Worm (Caenorhabditis elegans): ENCODE data around the gene scl-17.
"Not testable (repeated sequence)": the region's sequence is repeated elsewhere in the genome, so short reads cannot be mapped to it uniquely, and the experiment has no call there.

The scl-17 gene

ce11 chrII:1441479-1441878 is 3.5 kb upstream of the scl-17 start:
- TF ChIP-seq aly-1 (tag; optimal IDR thresholded peaks at IDR 0.05) (no peak), ama-1 (optimal IDR thresholded peaks at IDR 0.05) (no peak), tbx-11 (GFP tag; IDR thresholded peaks at IDR 0.05) (no peak), hnd-1 (tag; optimal IDR thresholded peaks at IDR 0.05) (no peak)

DNA sequence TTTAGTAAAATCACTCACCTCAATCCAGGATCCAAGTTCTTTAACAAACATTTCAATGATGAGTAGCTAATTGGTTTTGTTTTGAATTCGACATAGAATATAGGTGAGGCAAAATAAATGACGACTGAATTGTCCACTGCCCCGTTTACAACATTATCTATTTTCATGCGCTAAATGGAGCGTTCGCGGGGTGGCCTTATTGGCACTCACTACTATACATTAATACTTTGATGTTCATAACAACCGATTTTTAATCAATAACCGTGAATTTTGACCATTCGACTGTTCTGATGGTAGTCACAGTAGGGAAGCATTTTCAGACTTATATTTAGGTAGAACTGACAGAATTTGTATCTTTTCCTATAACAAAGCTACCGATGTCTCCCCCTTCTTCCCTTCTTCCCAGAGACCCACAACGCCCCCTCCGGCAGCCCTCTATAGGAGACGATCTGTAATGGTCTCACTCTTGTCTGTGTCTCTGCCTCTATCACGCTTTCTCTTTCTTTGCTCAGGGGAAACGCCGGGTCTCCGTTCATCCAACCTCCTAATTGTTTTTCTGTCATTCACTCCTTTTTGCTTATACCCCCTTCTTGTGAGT is 1.8 kb downstream of the scl-17 start, which contains the start of gene Y51H7C.12:
TSS of gene Y51H7C.12 (minus strand) at position 51 of the 598 bp plus-strand sequence.
- TF ChIP-seq tra-4 (tag; optimal IDR thresholded peaks at IDR 0.05); ceh-36 (tag; optimal IDR thresholded peaks at IDR 0.05); ceh-13 (GFP tag; optimal IDR thresholded peaks at IDR 0.05): not testable (repeated sequence)

DNA sequence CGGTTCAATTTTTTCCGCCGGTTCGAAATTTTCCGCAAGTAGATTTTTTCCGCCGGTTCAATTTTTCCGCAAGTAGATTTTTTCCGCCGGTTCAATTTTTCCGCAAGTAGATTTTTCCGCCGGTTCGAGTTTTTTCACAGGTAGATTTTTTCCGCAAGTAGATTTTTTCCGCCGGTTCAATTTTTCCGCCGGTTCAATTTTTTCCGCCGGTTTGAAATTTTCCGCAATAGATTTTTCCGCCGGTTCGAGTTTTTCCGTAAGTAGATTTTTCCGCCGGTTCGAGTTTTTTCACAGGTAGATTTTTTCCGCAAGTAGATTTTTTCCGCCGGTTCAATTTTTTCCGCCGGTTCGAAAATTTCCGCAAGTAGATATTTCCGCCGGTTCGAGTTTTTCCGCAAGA is 7.0 kb downstream of the scl-17 start:
- TF ChIP-seq tbx-37 (GFP tag; conservative IDR thresholded peaks at IDR 0.05) = peak; percentile 58
- TF ChIP-seq scrt-1 (GFP tag; IDR thresholded peaks at IDR 0.05) = peak; percentile 61; the same call in 1 of the 2 replicates
- TF ChIP-seq pes-1 (GFP tag; IDR thresholded peaks at IDR 0.05) = peak; percentile 50; the same call in 1 of the 2 replicates

- TF ChIP-seq sea-1 (GFP tag; conservative IDR thresholded peaks at IDR 0.05) = peak; percentile 53; the same call in 1 of the 2 replicates
- TF ChIP-seq pes-1 (GFP tag; IDR thresholded peaks at IDR 0.05) = peak; percentile 46
- peak; percentile 35; the same call in 1 of the 2 replicates for TF ChIP-seq scrt-1 (GFP tag; IDR thresholded peaks at IDR 0.05)
Measured at ce11 chrII:1453209-1453608, 8.2 kb downstream of the scl-17 start.

ce11 chrII:1453707-1454106 is 8.7 kb downstream of the scl-17 start:
- TF ChIP-seq scrt-1 (GFP tag; IDR thresholded peaks at IDR 0.05) = peak; percentile 53; the same call in 1 of the 2 replicates
- peak; percentile 41; the same call in 1 of the 2 replicates for TF ChIP-seq pes-1 (GFP tag; IDR thresholded peaks at IDR 0.05)

DNA sequence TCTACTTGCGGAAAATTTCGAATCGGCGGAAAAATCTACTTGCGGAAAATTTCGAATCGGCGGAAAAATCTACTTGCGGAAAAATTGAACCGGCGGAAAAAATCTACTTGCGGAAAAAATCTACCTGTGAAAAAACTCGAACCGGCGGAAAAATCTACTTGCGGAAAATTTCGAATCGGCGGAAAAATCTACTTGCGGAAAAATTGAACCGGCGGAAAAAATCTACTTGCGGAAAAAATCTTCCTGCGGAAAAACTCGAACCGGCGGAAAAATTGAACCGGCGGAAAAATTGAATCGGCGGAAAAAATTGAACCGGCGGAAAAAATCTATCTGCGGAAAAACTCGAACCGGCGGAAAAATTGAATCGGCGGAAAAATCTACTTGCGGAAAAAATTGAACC is 12.8 kb downstream of the scl-17 start:
- TF ChIP-seq tbx-11 (GFP tag; IDR thresholded peaks at IDR 0.05) = peak; percentile 60; the same call in 1 of the 2 replicates
- TF ChIP-seq pes-1 (GFP tag; IDR thresholded peaks at IDR 0.05) = peak; percentile 75

ce11 chrII:1466448-1466847 is 21.4 kb downstream of the scl-17 start, which contains the start of gene Y51H7C.13:
TSS of gene Y51H7C.13 (minus strand) at chrII:1466548.
- TF ChIP-seq hmg-4 (GFP tag; optimal IDR thresholded peaks at IDR 0.05) (no peak), tbx-37 (GFP tag; conservative IDR thresholded peaks at IDR 0.05) (no peak), ama-1 (optimal IDR thresholded peaks at IDR 0.05) (no peak), B0310.2 (tag; optimal IDR thresholded peaks at IDR 0.05) (no peak), aly-1 (tag; optimal IDR thresholded peaks at IDR 0.05) (no peak), tbx-11 (GFP tag; IDR thresholded peaks at IDR 0.05) (no peak), ets-7 (tag; optimal IDR thresholded peaks at IDR 0.05) (no peak), ceh-36 (tag; optimal IDR thresholded peaks at IDR 0.05) (no peak), ceh-13 (GFP tag; optimal IDR thresholded peaks at IDR 0.05) (no peak), flt-1 (GFP tag; IDR thresholded peaks at IDR 0.05) (no peak), pes-1 (GFP tag; IDR thresholded peaks at IDR 0.05) (no peak), hnd-1 (tag; optimal IDR thresholded peaks at IDR 0.05) (no peak), hmbx-1 (tag; optimal IDR thresholded peaks at IDR 0.05) (no peak), tra-4 (tag; optimal IDR thresholded peaks at IDR 0.05) (no peak), F13C5.2 (tag; optimal IDR thresholded peaks at IDR 0.05) (no peak), scrt-1 (GFP tag; IDR thresholded peaks at IDR 0.05) (no peak), sea-1 (GFP tag; conservative IDR thresholded peaks at IDR 0.05) (no peak)

DNA sequence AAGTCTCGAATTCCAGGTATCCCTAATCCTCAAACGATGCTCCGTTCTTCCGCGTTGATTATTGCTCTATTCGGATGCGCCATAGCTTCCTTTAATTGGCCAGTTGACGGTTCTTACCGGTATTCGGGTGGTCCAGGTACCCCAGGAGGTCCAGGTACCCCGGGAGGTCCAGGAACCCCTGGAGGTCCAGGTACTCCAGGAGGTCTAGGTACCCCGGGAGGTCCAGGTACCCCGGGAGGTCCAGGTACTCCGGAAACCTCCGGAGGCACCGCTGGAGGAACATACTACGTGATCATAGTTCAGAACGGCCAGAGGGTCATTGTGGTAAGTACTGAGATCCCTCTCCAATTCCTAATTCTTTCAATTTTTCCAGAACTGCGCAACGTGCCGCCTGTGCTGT is 22.7 kb downstream of the scl-17 start, which contains the start of gene Y51H7C.1:
TSS of gene Y51H7C.1 (plus strand) at position 17 of the 400 bp plus-strand sequence.
- not testable (repeated sequence) for TF ChIP-seq tbx-37 (GFP tag; conservative IDR thresholded peaks at IDR 0.05); hnd-1 (tag; optimal IDR thresholded peaks at IDR 0.05); flt-1 (GFP tag; IDR thresholded peaks at IDR 0.05)

- TF ChIP-seq hnd-1 (tag; optimal IDR thresholded peaks at IDR 0.05) (no peak), flt-1 (GFP tag; IDR thresholded peaks at IDR 0.05) (no peak), ama-1 (optimal IDR thresholded peaks at IDR 0.05) (no peak), aly-1 (tag; optimal IDR thresholded peaks at IDR 0.05) (no peak), sea-1 (GFP tag; conservative IDR thresholded peaks at IDR 0.05) (no peak), hmbx-1 (tag; optimal IDR thresholded peaks at IDR 0.05) (no peak), ets-7 (tag; optimal IDR thresholded peaks at IDR 0.05) (no peak), tbx-11 (GFP tag; IDR thresholded peaks at IDR 0.05) (no peak), scrt-1 (GFP tag; IDR thresholded peaks at IDR 0.05) (no peak), tbx-37 (GFP tag; conservative IDR thresholded peaks at IDR 0.05) (no peak)
Measured at ce11 chrII:1470515-1470966, 25.5 kb downstream of the scl-17 start, which contains the start of gene H17B01.2. TSS of gene H17B01.2 (plus strand) at chrII:1470565.

Measured in whole organism, early embryonic.